Fruit fly (Drosophila melanogaster) whole organism, embryonic: ENCODE results near the gene CG10866.

ENCODE experiments used
- Adf1 ChIP-seq: fragments of 200-800 bp; sonication (Bioruptor generic); IDR thresholded peaks from 2 replicates; pipeline ENCODE4 v1.3.6; 2022; ENCODE audit warnings: missing biosample characterization, missing genetic modification characterization
- Atf-2 ChIP-seq: fragments of 200-800 bp; sonication (Bioruptor generic); optimal IDR thresholded peaks from 2 replicates; lab custom pipeline; 2016; ENCODE audit warnings: missing biosample characterization, missing genetic modification characterization
- Blimp-1 ChIP-seq: fragments of 200-800 bp; sonication (Bioruptor generic); optimal IDR thresholded peaks from 3 replicates; lab custom pipeline; 2018; ENCODE audit warnings: missing biosample characterization, missing genetic modification characterization, mild to moderate bottlenecking, moderate library complexity, missing genetic modification reagents
- C15 ChIP-seq: fragments of 200-800 bp; sonication (Bioruptor generic); IDR thresholded peaks from 3 replicates; pipeline ENCODE4 v1.3.6; 2022; ENCODE audit warnings: missing biosample characterization, missing genetic modification characterization
- CG10147 ChIP-seq: fragments of 200-800 bp; sonication (Bioruptor generic); optimal IDR thresholded peaks from 2 replicates; lab custom pipeline; 2019; ENCODE audit warnings: missing biosample characterization, mild to moderate bottlenecking, missing genetic modification characterization, moderate library complexity
- CG10959 ChIP-seq: fragments of 200-800 bp; sonication (Bioruptor generic); IDR thresholded peaks from 2 replicates; pipeline ENCODE4 v1.3.6; 2022; ENCODE audit warnings: missing biosample characterization, missing genetic modification characterization
- CG11398 ChIP-seq: fragments of 200-800 bp; sonication (Bioruptor generic); optimal IDR thresholded peaks from 2 replicates; lab custom pipeline; 2016; ENCODE audit warnings: missing biosample characterization, missing genetic modification characterization
- CG11695 ChIP-seq: fragments of 200-800 bp; sonication (Bioruptor generic); IDR thresholded peaks from 3 replicates; pipeline ENCODE4 v1.3.6; 2022; ENCODE audit warnings: missing biosample characterization, missing genetic modification characterization
- CG13894 ChIP-seq: fragments of 200-800 bp; sonication (Bioruptor generic); optimal IDR thresholded peaks from 3 replicates; lab custom pipeline; 2018; ENCODE audit warnings: missing biosample characterization, mild to moderate bottlenecking, missing genetic modification characterization, moderate library complexity
- CG1602 ChIP-seq: fragments of 200-800 bp; sonication (Bioruptor generic); optimal IDR thresholded peaks from 3 replicates; lab custom pipeline; 2016; ENCODE audit warnings: missing biosample characterization, missing genetic modification characterization
- CG18599 ChIP-seq: fragments of 200-800 bp; sonication (Bioruptor generic); optimal IDR thresholded peaks from 3 replicates; lab custom pipeline; 2017; ENCODE audit warnings: missing biosample characterization, missing genetic modification characterization, mild to moderate bottlenecking, moderate library complexity, missing genetic modification reagents
- CG2875 ChIP-seq: fragments of 200-800 bp; sonication (Bioruptor generic); optimal IDR thresholded peaks from 2 replicates; lab custom pipeline; 2017; ENCODE audit warnings: missing biosample characterization, mild to moderate bottlenecking, missing genetic modification characterization, missing genetic modification reagents
- CG30403 ChIP-seq: fragments of 200-800 bp; sonication (Bioruptor generic); optimal IDR thresholded peaks from 3 replicates; lab custom pipeline; 2016; ENCODE audit warnings: missing biosample characterization, missing genetic modification characterization
- CG5180 ChIP-seq: fragments of 200-800 bp; sonication (Bioruptor generic); optimal IDR thresholded peaks from 3 replicates; lab custom pipeline; 2017; ENCODE audit warnings: missing biosample characterization, missing genetic modification characterization, mild to moderate bottlenecking, moderate library complexity, missing genetic modification reagents
- CG6765 ChIP-seq: fragments of 200-800 bp; sonication (Bioruptor generic); optimal IDR thresholded peaks from 3 replicates; lab custom pipeline; 2017; ENCODE audit warnings: missing biosample characterization, mild to moderate bottlenecking, missing genetic modification characterization
- CG7271 ChIP-seq: fragments of 200-800 bp; sonication (Bioruptor generic); optimal IDR thresholded peaks from 2 replicates; lab custom pipeline; 2018; ENCODE audit warnings: missing biosample characterization, mild to moderate bottlenecking, missing genetic modification characterization, moderate library complexity
- CG9817 ChIP-seq: fragments of 200-800 bp; sonication (Bioruptor generic); optimal IDR thresholded peaks from 2 replicates; lab custom pipeline; 2018; ENCODE audit warnings: missing biosample characterization, mild to moderate bottlenecking, missing genetic modification characterization, moderate library complexity
- Deaf1 ChIP-seq: fragments of 200-800 bp; optimal IDR thresholded peaks from 3 replicates; lab custom pipeline; 2019; ENCODE audit warnings: missing biosample characterization, mild to moderate bottlenecking, missing genetic modification characterization, moderate library complexity
- Dref ChIP-seq: fragments of 200-800 bp; sonication (Bioruptor generic); IDR thresholded peaks from 2 replicates; pipeline ENCODE4 v1.3.6; 2022; ENCODE audit warnings: missing biosample characterization, missing genetic modification characterization
- Fer1 ChIP-seq: fragments of 200-800 bp; sonication (Bioruptor generic); optimal IDR thresholded peaks from 2 replicates; lab custom pipeline; 2017; ENCODE audit warnings: missing biosample characterization, mild to moderate bottlenecking, missing genetic modification characterization
- GATAe ChIP-seq: fragments of 200-800 bp; sonication (Bioruptor generic); conservative IDR thresholded peaks from 2 replicates; pipeline ENCODE4 v1.3.6; 2022; ENCODE audit warnings: missing biosample characterization, missing genetic modification characterization
- HLH3B ChIP-seq: fragments of 200-800 bp; sonication (Bioruptor generic); IDR thresholded peaks from 2 replicates; pipeline ENCODE4 v1.3.6; 2022; ENCODE audit warnings: missing biosample characterization, missing genetic modification characterization
- Hmr ChIP-seq: fragments of 200-800 bp; sonication (Bioruptor generic); optimal IDR thresholded peaks from 3 replicates; lab custom pipeline; 2017; ENCODE audit warnings: mild to moderate bottlenecking, missing biosample characterization, missing genetic modification reagents, missing genetic modification characterization
- Hr3 ChIP-seq: fragments of 200-800 bp; sonication (Bioruptor generic); optimal IDR thresholded peaks from 3 replicates; lab custom pipeline; 2016; ENCODE audit warnings: missing biosample characterization, missing genetic modification characterization
- Lpt ChIP-seq: fragments of >200 bp; optimal IDR thresholded peaks from 2 replicates; lab custom pipeline; 2018; ENCODE audit warnings: missing biosample characterization, missing genetic modification characterization
- Med ChIP-seq: fragments of 200-800 bp; sonication (Bioruptor generic); peaks from one replicate; lab custom pipeline; 2016; ENCODE audit warnings: missing biosample characterization, missing genetic modification characterization, mild to moderate bottlenecking, inconsistent platforms, moderate library complexity
- NC2β ChIP-seq: fragments of 200-800 bp; sonication (Bioruptor generic); optimal IDR thresholded peaks from 2 replicates; lab custom pipeline; 2016; ENCODE audit warnings: missing biosample characterization, missing genetic modification characterization
- NK7.1 ChIP-seq: fragments of 200-800 bp; sonication (Bioruptor generic); optimal IDR thresholded peaks from 3 replicates; lab custom pipeline; 2016; ENCODE audit warnings: missing biosample characterization, missing genetic modification characterization
- Oaz ChIP-seq: fragments of 200-800 bp; sonication (Bioruptor generic); IDR thresholded peaks from 2 replicates; pipeline ENCODE4 v1.3.6; 2022; ENCODE audit warnings: missing biosample characterization, missing genetic modification characterization
- Six4 ChIP-seq: fragments of 200-800 bp; sonication (Bioruptor generic); optimal IDR thresholded peaks from 2 replicates; lab custom pipeline; 2016; ENCODE audit warnings: missing biosample characterization, missing genetic modification characterization
- TFAM ChIP-seq: fragments of 200-800 bp; sonication (Bioruptor generic); optimal IDR thresholded peaks from 2 replicates; lab custom pipeline; 2017; ENCODE audit warnings: missing biosample characterization, missing genetic modification characterization, inconsistent platforms
- ab ChIP-seq: fragments of 200-800 bp; sonication (Bioruptor generic); optimal IDR thresholded peaks from 2 replicates; lab custom pipeline; 2016; ENCODE audit warnings: missing biosample characterization, missing genetic modification characterization
- bbx ChIP-seq: fragments of 200-800 bp; sonication (Bioruptor generic); IDR thresholded peaks from 2 replicates; pipeline ENCODE4 v1.3.6; 2022; ENCODE audit warnings: missing biosample characterization, missing genetic modification characterization; ENCODE audit not compliant: partially characterized antibody
- bigmax ChIP-seq: fragments of 200-800 bp; sonication (Bioruptor generic); optimal IDR thresholded peaks from 2 replicates; lab custom pipeline; 2018; ENCODE audit warnings: missing biosample characterization, mild to moderate bottlenecking, missing genetic modification characterization
- cas ChIP-seq: fragments of 200-800 bp; sonication (Bioruptor generic); IDR thresholded peaks from 2 replicates; pipeline ENCODE4 v1.3.6; 2022; ENCODE audit warnings: missing biosample characterization, missing genetic modification characterization
- chinmo ChIP-seq: fragments of 200-800 bp; sonication (Bioruptor generic); IDR thresholded peaks from 4 replicates; pipeline ENCODE4 v1.3.6; 2022; ENCODE audit warnings: missing biosample characterization, missing genetic modification characterization; ENCODE audit not compliant: partially characterized antibody
- cwo ChIP-seq: fragments of 200-800 bp; sonication (Bioruptor generic); optimal IDR thresholded peaks from 3 replicates; lab custom pipeline; 2017; ENCODE audit warnings: missing biosample characterization, missing genetic modification characterization, mild to moderate bottlenecking, moderate library complexity, missing genetic modification reagents
- da ChIP-seq: fragments of 200-800 bp; sonication (Bioruptor generic); optimal IDR thresholded peaks from 2 replicates; lab custom pipeline; 2016; ENCODE audit warnings: missing biosample characterization, missing genetic modification characterization
- insv ChIP-seq, 2 experiments: fragments of 200-800 bp; sonication (Bioruptor generic); optimal IDR thresholded peaks; 3 replicates each; lab custom pipeline; 2016 to 2018; ENCODE audit warnings: missing biosample characterization in 2 of 2, missing genetic modification characterization in 2 of 2
- jigr1 ChIP-seq: fragments of 200-800 bp; sonication (Bioruptor generic); IDR thresholded peaks from 3 replicates; pipeline ENCODE4 v1.3.6; 2022; ENCODE audit warnings: missing biosample characterization, missing genetic modification characterization
- lbe ChIP-seq: fragments of 200-800 bp; sonication (Bioruptor generic); optimal IDR thresholded peaks from 2 replicates; lab custom pipeline; 2016; ENCODE audit warnings: missing biosample characterization, mild to moderate bottlenecking, missing genetic modification characterization
- lmd ChIP-seq: fragments of 200-800 bp; sonication (Bioruptor generic); IDR thresholded peaks from 2 replicates; pipeline ENCODE4 v1.3.6; 2022; ENCODE audit warnings: missing biosample characterization, missing genetic modification characterization
- mam ChIP-seq: fragments of 200-800 bp; sonication (Bioruptor generic); optimal IDR thresholded peaks from 3 replicates; lab custom pipeline; 2016; ENCODE audit warnings: missing biosample characterization, missing genetic modification characterization
- mirr ChIP-seq: fragments of 200-800 bp; sonication (Bioruptor generic); optimal IDR thresholded peaks from 3 replicates; lab custom pipeline; 2018; ENCODE audit warnings: missing biosample characterization, mild to moderate bottlenecking, missing genetic modification characterization
- phol ChIP-seq: fragments of 200-800 bp; sonication (Bioruptor generic); optimal IDR thresholded peaks from 3 replicates; lab custom pipeline; 2018; ENCODE audit warnings: missing biosample characterization, mild to moderate bottlenecking, missing genetic modification characterization, moderate library complexity
- pita ChIP-seq: fragments of 200-800 bp; sonication (Bioruptor generic); optimal IDR thresholded peaks from 2 replicates; lab custom pipeline; 2017; ENCODE audit warnings: missing biosample characterization, mild to moderate bottlenecking, missing genetic modification characterization
- prd ChIP-seq, 3 experiments: fragments of >200 bp in 2 of 3; fragments of 200-800 bp in 1 of 3; sonication (Bioruptor generic) in 1 of 3; optimal IDR thresholded peaks in 2 of 3; IDR thresholded peaks in 1 of 3; 2 replicates in 2 of 3; 3 replicates in 1 of 3; pipeline versions ENCODE4 v1.3.6 to Lab custom; 2017 to 2022; ENCODE audit warnings: missing biosample characterization in 1 of 3, missing genetic modification characterization in 1 of 3
- run ChIP-seq: fragments of 200-800 bp; sonication (Bioruptor generic); optimal IDR thresholded peaks from 3 replicates; lab custom pipeline; 2018; ENCODE audit warnings: missing biosample characterization, mild to moderate bottlenecking, missing genetic modification characterization
- sd ChIP-seq: fragments of 200-800 bp; sonication (Bioruptor generic); optimal IDR thresholded peaks from 3 replicates; lab custom pipeline; 2018; ENCODE audit warnings: missing biosample characterization, mild to moderate bottlenecking, missing genetic modification characterization, moderate library complexity
- seq ChIP-seq: fragments of 200-800 bp; sonication (Bioruptor generic); IDR thresholded peaks from 2 replicates; pipeline ENCODE4 v1.3.6; 2022; ENCODE audit warnings: missing biosample characterization, missing genetic modification characterization
- wdn ChIP-seq: fragments of 200-800 bp; sonication (Bioruptor generic); IDR thresholded peaks from 2 replicates; pipeline ENCODE4 v1.3.6; 2022; ENCODE audit warnings: missing biosample characterization, missing genetic modification characterization

Gene CG10866

DNA sequence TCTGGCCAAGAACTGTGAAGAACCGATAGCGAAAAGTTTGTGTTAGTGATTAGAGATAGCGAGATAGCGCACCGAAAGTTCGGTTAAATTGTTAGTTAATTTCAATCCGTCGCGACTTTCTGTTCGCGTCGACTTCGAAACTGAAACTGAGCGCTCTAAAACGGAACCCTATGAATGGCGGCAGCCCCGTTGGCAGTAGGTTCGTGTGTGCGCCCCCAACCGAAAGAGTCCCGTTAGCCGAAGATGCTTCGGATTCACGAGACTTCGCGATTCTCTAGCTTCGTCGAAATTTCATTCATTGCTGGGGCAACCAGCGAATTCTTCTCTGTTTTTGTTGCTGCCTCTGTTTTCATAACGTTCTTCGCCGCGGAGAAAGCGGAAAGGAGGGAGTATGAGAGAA, 12.3 kb downstream of the CG10866 start (continued):
- TF ChIP-seq Adf1 (GFP tag; lab: Robert Waterston, UW), result peak; percentile 42; the same call in 1 of the 2 replicates
- no peak for TF ChIP-seq seq (GFP tag; lab: Robert Waterston, UW)
- TF ChIP-seq CG5180 (GFP tag; lab: Kevin White, UChicago), result no peak
- TF ChIP-seq cwo (GFP tag; lab: Kevin White, UChicago), result peak; percentile 71
- peak; percentile 77 for TF ChIP-seq CG13894
- no peak for TF ChIP-seq phol
- TF ChIP-seq sd (tag; lab: Kevin White, UChicago), result peak; percentile 65
- TF ChIP-seq Deaf1 (tag; lab: Kevin White, UChicago), result peak; percentile 97
- no peak for TF ChIP-seq Oaz (GFP tag; lab: Robert Waterston, UW)
- TF ChIP-seq CG10959 (GFP tag; lab: Robert Waterston, UW), result no peak
- TF ChIP-seq da (GFP tag; lab: Kevin White, UChicago), result no peak
- TF ChIP-seq GATAe (GFP tag; lab: Robert Waterston, UW), result 0 out of 2 replicates have a peak, but pooled peaks have one; percentile 22
- no peak for TF ChIP-seq prd (optimal IDR thresholded peaks at IDR 0.05; lab: Kevin White, UChicago)
- TF ChIP-seq prd (GFP tag; IDR thresholded peaks at IDR 0.05; lab: Robert Waterston, UW), result no peak
- TF ChIP-seq pita (GFP tag; lab: Kevin White, UChicago), result no peak
- TF ChIP-seq CG10147 (GFP tag; lab: Kevin White, UChicago), result no peak
- no peak for TF ChIP-seq CG30403 (GFP tag; lab: Kevin White, UChicago)
- TF ChIP-seq CG6765 (GFP tag; lab: Kevin White, UChicago), result no peak
- no peak for TF ChIP-seq Hr3 (GFP tag; lab: Kevin White, UChicago)
- no peak for TF ChIP-seq lmd (GFP tag; lab: Robert Waterston, UW)
- TF ChIP-seq CG11398, result no peak
- TF ChIP-seq HLH3B (GFP tag; lab: Robert Waterston, UW), result no peak
- TF ChIP-seq ab (GFP tag; lab: Kevin White, UChicago), result no peak
- TF ChIP-seq CG7271, result no peak
- TF ChIP-seq CG2875 (GFP tag; lab: Kevin White, UChicago), result no peak
- no peak for TF ChIP-seq TFAM (GFP tag; lab: Kevin White, UChicago)
- TF ChIP-seq mam (GFP tag; lab: Kevin White, UChicago), result no peak
- TF ChIP-seq Hmr (GFP tag; lab: Kevin White, UChicago), result peak; percentile 54
- TF ChIP-seq mirr (GFP tag; lab: Kevin White, UChicago), result peak; percentile 2
- peak; percentile 69 for TF ChIP-seq Med (GFP tag; lab: Kevin White, UChicago)
- TF ChIP-seq Six4, result no peak
- no peak for TF ChIP-seq Dref (GFP tag; lab: Robert Waterston, UW)
- no peak for TF ChIP-seq C15
- no peak for TF ChIP-seq jigr1 (GFP tag; lab: Robert Waterston, UW)
- TF ChIP-seq Lpt (GFP tag; lab: Kevin White, UChicago), result no peak
- TF ChIP-seq NK7.1, result no peak
- no peak for TF ChIP-seq CG1602 (GFP tag; lab: Kevin White, UChicago)
- no peak for TF ChIP-seq bbx (GFP tag; lab: Robert Waterston, UW)
- no peak for TF ChIP-seq Atf-2 (GFP tag; lab: Kevin White, UChicago)
- TF ChIP-seq CG11695 (GFP tag; lab: Robert Waterston, UW), result no peak
- no peak for TF ChIP-seq lbe (GFP tag; lab: Kevin White, UChicago)
- no peak for TF ChIP-seq Blimp-1
- TF ChIP-seq run (tag; lab: Kevin White, UChicago), result no peak
- no peak for TF ChIP-seq bigmax
- no peak; the same call in 3 of the 4 replicates for TF ChIP-seq chinmo (GFP tag; lab: Robert Waterston, UW)
- TF ChIP-seq CG9817 (tag; lab: Kevin White, UChicago), result no peak
- TF ChIP-seq NC2β (GFP tag; lab: Kevin White, UChicago), result no peak
- peak; percentile 8 for TF ChIP-seq Fer1 (GFP tag; lab: Kevin White, UChicago)
- TF ChIP-seq wdn (GFP tag; lab: Robert Waterston, UW), result no peak
- no peak for TF ChIP-seq insv (GFP tag; optimal IDR thresholded peaks at IDR 0.05; lab: Kevin White, UChicago)
- peak; percentile 17 for TF ChIP-seq CG18599 (GFP tag; lab: Kevin White, UChicago)
- no peak for TF ChIP-seq cas
